Fruit fly (Drosophila melanogaster): ENCODE measurements around the gene Rbsn-5.

DNA sequence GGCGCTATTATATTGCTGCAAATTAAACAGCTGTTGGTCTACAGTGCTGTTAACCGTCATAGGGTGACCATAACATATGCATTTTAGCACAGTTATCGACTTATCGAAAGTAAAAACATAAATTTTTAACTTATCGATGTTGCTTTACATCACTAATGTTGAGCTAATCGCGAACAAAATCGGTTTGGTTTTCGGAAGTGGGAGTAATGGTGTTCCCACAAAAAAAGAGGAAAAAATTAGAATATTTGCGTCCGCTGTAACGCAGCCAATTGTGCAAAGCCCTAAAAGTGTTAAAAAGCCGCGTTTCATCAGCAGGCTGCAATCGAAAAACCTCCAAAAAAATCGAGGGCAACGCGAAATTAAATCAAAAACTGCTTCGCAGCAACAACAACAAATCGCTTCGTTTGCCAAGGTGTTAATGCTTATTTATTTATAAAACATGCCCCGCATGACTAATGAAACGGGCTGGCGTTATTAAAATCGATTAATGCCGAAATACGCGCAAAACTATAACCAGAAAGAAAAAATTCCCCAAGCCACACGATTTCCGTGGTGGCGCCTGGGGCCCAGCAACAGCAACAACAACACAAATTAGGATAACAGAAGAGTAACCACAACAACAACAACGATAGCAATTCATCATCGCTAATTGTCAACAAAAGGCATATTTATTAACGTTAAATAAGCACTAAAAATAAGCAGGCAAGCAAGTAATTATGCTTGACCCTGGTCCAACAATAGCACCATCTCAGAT lies 32.6 kb upstream of the Rbsn-5 start, which contains the start of the genes CG12375 and CG8668:
- peak; percentile 16 for TF ChIP-seq cic (GFP tag; optimal IDR thresholded peaks at IDR 0.05)
- TF ChIP-seq CG14711 (tag; optimal IDR thresholded peaks at IDR 0.05) = peak; percentile 26
- no peak for TF ChIP-seq Hr96 (GFP tag; optimal IDR thresholded peaks at IDR 0.05)
- peak; percentile 27 for TF ChIP-seq tj (GFP tag; optimal IDR thresholded peaks at IDR 0.05)
- no peak for TF ChIP-seq kay (GFP tag; ENCODE audit: borderline replicate concordance)
- TF ChIP-seq toe (GFP tag; optimal IDR thresholded peaks at IDR 0.05) = no peak
